Worm (Caenorhabditis elegans): ENCODE measurements around the gene W05B10.3.

W05B10.3 gene

ce11 chrV:12624371-12624770, 37.1 kb downstream of the W05B10.3 start, which contains the start of gene F56H9.9:
TSS of gene F56H9.9 (minus strand) at chrV:12624471.
- TF ChIP-seq sox-4 (tag; optimal IDR thresholded peaks at IDR 0.05), result no peak

ce11 chrV:12612118-12612517, 49.4 kb downstream of the W05B10.3 start, which contains the start of gene cyc-2.2:
TSS of gene cyc-2.2 (minus strand) at chrV:12612218.
- no peak for TF ChIP-seq hpl-2 (GFP tag; optimal IDR thresholded peaks at IDR 0.05)
- TF ChIP-seq nhr-47 (tag; optimal IDR thresholded peaks at IDR 0.05), result no peak

All from whole organism, L1 larva.